Worm (Caenorhabditis elegans) whole organism, L4 larva: ENCODE data around the gene W02B3.7.

Experiments used
- D1046.2 ChIP-seq: fragments of 200-800 bp; sonication (Bioruptor generic); IDR thresholded peaks from 2 replicates; pipeline ENCODE4 v1.3.6; 2022; ENCODE audit warnings: missing genetic modification characterization, missing compliant biosample characterization
- F44E2.7 ChIP-seq: fragments of 200-800 bp; sonication (Bioruptor generic); IDR thresholded peaks from 2 replicates; pipeline ENCODE4 v2.1.2; 2022; ENCODE audit warnings: missing genetic modification characterization, missing compliant biosample characterization
- F49E8.2 ChIP-seq: sonication (generic microtip); optimal IDR thresholded peaks from 2 replicates; lab custom pipeline; 2016; ENCODE audit warnings: missing compliant biosample characterization, mild to moderate bottlenecking, missing genetic modification characterization, borderline replicate concordance
- R02D3.7 ChIP-seq: fragments of 150-350 bp; sonication (generic microtip); optimal IDR thresholded peaks from 3 replicates; lab custom pipeline; 2014; ENCODE audit warnings: missing biosample characterization, missing genetic modification characterization
- Y5F2A.4 ChIP-seq: fragments of 200-800 bp; sonication (Bioruptor generic); optimal IDR thresholded peaks from 2 replicates; lab custom pipeline; 2018; ENCODE audit warnings: mild to moderate bottlenecking, missing genetic modification characterization, missing compliant biosample characterization
- ama-1 ChIP-seq: fragments of 150-350 bp; optimal IDR thresholded peaks from 2 replicates; lab custom pipeline; 2014; ENCODE audit warnings: inconsistent platforms, mixed read lengths
- ceh-20 ChIP-seq: fragments of 200-800 bp; sonication (Bioruptor generic); IDR thresholded peaks from 2 replicates; pipeline ENCODE4 v1.3.6; 2022; ENCODE audit warnings: missing genetic modification reagents, missing genetic modification characterization, missing compliant biosample characterization
- ceh-28 ChIP-seq: fragments of 150-350 bp; optimal IDR thresholded peaks from 2 replicates; lab custom pipeline; 2014; ENCODE audit warnings: missing biosample characterization, missing genetic modification reagents, missing genetic modification characterization
- ceh-32 ChIP-seq: sonication (generic microtip); optimal IDR thresholded peaks from 2 replicates; lab custom pipeline; 2016; ENCODE audit warnings: mild to moderate bottlenecking, missing genetic modification characterization, missing compliant biosample characterization; ENCODE audit not compliant: poor library complexity
- daf-16 ChIP-seq, 3 experiments: sonication (generic microtip); optimal IDR thresholded peaks; 2 replicates each; lab custom pipeline; 2016 to 2017; ENCODE audit warnings: missing genetic modification characterization in 3 of 3, missing genetic modification reagents in 3 of 3, mild to moderate bottlenecking in 2 of 3, missing compliant biosample characterization in 2 of 3, missing biosample characterization in 1 of 3, moderate library complexity in 1 of 3
- dmd-6 ChIP-seq: fragments of 200-800 bp; sonication (Bioruptor generic); IDR thresholded peaks from 2 replicates; pipeline ENCODE4 v1.3.6; 2022; ENCODE audit warnings: missing genetic modification reagents, missing genetic modification characterization, missing compliant biosample characterization
- dve-1 ChIP-seq: sonication (generic microtip); optimal IDR thresholded peaks from 2 replicates; lab custom pipeline; 2017; ENCODE audit warnings: antibody characterized with exemption, mild to moderate bottlenecking, missing genetic modification characterization, missing compliant biosample characterization; ENCODE audit not compliant: insufficient read depth
- egl-43 ChIP-seq: fragments of 200-800 bp; sonication (Bioruptor generic); IDR thresholded peaks from 2 replicates; pipeline ENCODE4 v1.3.6; 2022; ENCODE audit warnings: missing genetic modification reagents, missing genetic modification characterization, missing compliant biosample characterization
- hif-1 ChIP-seq, 2 experiments: sonication (generic microtip); optimal IDR thresholded peaks; 2 replicates each; lab custom pipeline; 2016 to 2017; ENCODE audit warnings: missing compliant biosample characterization in 2 of 2, missing genetic modification characterization in 2 of 2, missing genetic modification reagents in 2 of 2, missing genotype in 2 of 2, mild to moderate bottlenecking in 1 of 2
- hlh-11 ChIP-seq: fragments of 200-800 bp; sonication (Bioruptor generic); optimal IDR thresholded peaks from 2 replicates; lab custom pipeline; 2018; ENCODE audit warnings: mild to moderate bottlenecking, missing genetic modification characterization, missing compliant biosample characterization
- hlh-30 ChIP-seq: sonication (generic microtip); optimal IDR thresholded peaks from 2 replicates; lab custom pipeline; 2017; ENCODE audit warnings: antibody characterized with exemption, mild to moderate bottlenecking, missing genetic modification characterization, missing compliant biosample characterization; ENCODE audit not compliant: insufficient read depth
- lin-15B ChIP-seq: fragments of 150-350 bp; sonication (generic microtip); optimal IDR thresholded peaks from 3 replicates; lab custom pipeline; 2014; ENCODE audit warnings: missing biosample characterization, missing genetic modification characterization
- lsy-2 ChIP-seq, 2 experiments: fragments of 150-350 bp in 1 of 2; sonication (generic microtip) in 1 of 2; optimal IDR thresholded peaks; 2 replicates each; lab custom pipeline; 2014 to 2017; ENCODE audit warnings: missing biosample characterization in 2 of 2, missing genetic modification characterization in 2 of 2
- madf-9 ChIP-seq: fragments of 200-800 bp; sonication (Bioruptor generic); conservative IDR thresholded peaks from 2 replicates; pipeline ENCODE4 v1.3.6; 2022; ENCODE audit warnings: missing genetic modification reagents, missing genetic modification characterization, missing compliant biosample characterization
- mdl-1 ChIP-seq, 2 experiments: fragments of 150-350 bp in 1 of 2; sonication (generic microtip) in 1 of 2; optimal IDR thresholded peaks; 2 replicates each; lab custom pipeline; 2014 to 2017; ENCODE audit warnings: missing biosample characterization in 2 of 2, missing genetic modification characterization in 2 of 2
- mdt-29 ChIP-seq: fragments of 200-800 bp; sonication (Bioruptor generic); IDR thresholded peaks from 2 replicates; pipeline ENCODE4 v1.3.6; 2022; ENCODE audit warnings: missing genetic modification reagents, missing genetic modification characterization, missing compliant biosample characterization
- mep-1 ChIP-seq: fragments of 150-350 bp; sonication (generic microtip); optimal IDR thresholded peaks from 3 replicates; lab custom pipeline; 2014; ENCODE audit warnings: missing biosample characterization, missing genetic modification characterization
- mes-2 ChIP-seq: sonication (generic microtip); optimal IDR thresholded peaks from 2 replicates; lab custom pipeline; 2016; ENCODE audit warnings: missing genotype, mild to moderate bottlenecking, missing genetic modification characterization, missing compliant biosample characterization; ENCODE audit not compliant: poor library complexity, severe bottlenecking
- mxl-2 ChIP-seq: fragments of 200-800 bp; sonication (Bioruptor generic); conservative IDR thresholded peaks from 2 replicates; pipeline ENCODE4 v1.3.6; 2022; ENCODE audit warnings: missing genetic modification reagents, missing genetic modification characterization, missing compliant biosample characterization
- mxl-3 ChIP-seq: fragments of 200-800 bp; sonication (Bioruptor generic); optimal IDR thresholded peaks from 2 replicates; lab custom pipeline; 2018; ENCODE audit warnings: mild to moderate bottlenecking, missing genetic modification characterization, missing compliant biosample characterization
- nhr-28 ChIP-seq: fragments of 150-350 bp; optimal IDR thresholded peaks from 2 replicates; lab custom pipeline; 2014; ENCODE audit warnings: missing biosample characterization, missing genetic modification characterization
- nhr-42 ChIP-seq: fragments of 200-800 bp; sonication (Bioruptor generic); IDR thresholded peaks from 2 replicates; pipeline ENCODE4 v1.3.6; 2022; ENCODE audit warnings: missing genetic modification characterization, missing compliant biosample characterization
- nhr-48 ChIP-seq: sonication (generic microtip); optimal IDR thresholded peaks from 2 replicates; lab custom pipeline; 2016; ENCODE audit warnings: mild to moderate bottlenecking, missing genetic modification characterization, missing compliant biosample characterization
- nhr-6 ChIP-seq: fragments of 150-350 bp; optimal IDR thresholded peaks from 2 replicates; lab custom pipeline; 2014; ENCODE audit warnings: missing biosample characterization, missing genetic modification characterization
- nhr-76 ChIP-seq: fragments of 150-350 bp; optimal IDR thresholded peaks from 2 replicates; lab custom pipeline; 2014; ENCODE audit warnings: missing biosample characterization, missing genetic modification characterization
- nhr-77 ChIP-seq: fragments of 150-350 bp; optimal IDR thresholded peaks from 2 replicates; lab custom pipeline; 2014; ENCODE audit warnings: missing biosample characterization, missing genetic modification characterization
- pha-4 ChIP-seq, 2 experiments: fragments of 150-350 bp in 1 of 2; fragments of 200-800 bp in 1 of 2; sonication (Bioruptor generic) in 1 of 2; IDR thresholded peaks in 1 of 2; optimal IDR thresholded peaks in 1 of 2; 2 replicates each; pipeline versions ENCODE4 v1.3.6 to Lab custom; 2014 to 2022; ENCODE audit warnings: missing genetic modification characterization in 2 of 2, missing genetic modification reagents in 2 of 2, missing biosample characterization in 1 of 2, missing compliant biosample characterization in 1 of 2
- php-3 ChIP-seq: fragments of 200-800 bp; sonication (Bioruptor generic); IDR thresholded peaks from 2 replicates; pipeline ENCODE4 v1.3.6; 2022; ENCODE audit warnings: missing genetic modification reagents, missing genetic modification characterization, missing compliant biosample characterization
- pqm-1 ChIP-seq: sonication (generic microtip); optimal IDR thresholded peaks from 2 replicates; lab custom pipeline; 2017; ENCODE audit warnings: missing biosample characterization, missing genetic modification characterization
- rbr-2 ChIP-seq: sonication (generic microtip); optimal IDR thresholded peaks from 2 replicates; lab custom pipeline; 2016; ENCODE audit warnings: missing genotype, missing genetic modification characterization, missing compliant biosample characterization
- skn-1 ChIP-seq: fragments of 150-350 bp; optimal IDR thresholded peaks from 2 replicates; lab custom pipeline; 2014; ENCODE audit warnings: missing biosample characterization, missing genetic modification characterization
- snpc-1.2 ChIP-seq: fragments of 200-800 bp; sonication (Bioruptor generic); IDR thresholded peaks from 2 replicates; pipeline ENCODE4 v1.3.6; 2022; ENCODE audit warnings: missing genetic modification reagents, missing genetic modification characterization, missing compliant biosample characterization
- snpc-4 ChIP-seq: fragments of 150-350 bp; optimal IDR thresholded peaks from 2 replicates; lab custom pipeline; 2014; ENCODE audit warnings: missing biosample characterization, missing genetic modification characterization
- unc-130 ChIP-seq: sonication (generic microtip); optimal IDR thresholded peaks from 2 replicates; lab custom pipeline; 2016; ENCODE audit warnings: missing genetic modification reagents, missing genetic modification characterization, missing compliant biosample characterization
- ztf-11 ChIP-seq: fragments of 150-350 bp; optimal IDR thresholded peaks from 2 replicates; lab custom pipeline; 2014; ENCODE audit warnings: missing biosample characterization, missing genetic modification characterization
- ztf-7 ChIP-seq: fragments of 150-350 bp; optimal IDR thresholded peaks from 2 replicates; lab custom pipeline; 2014; ENCODE audit warnings: missing biosample characterization, missing genetic modification characterization

W02B3.7 gene

ce11 chrIII:654365-654764 lies 37.5 kb downstream of the W02B3.7 start:
- TF ChIP-seq mdl-1 (tag; optimal IDR thresholded peaks at IDR 0.05; lab: Kevin White, UChicago) (peak in 1 of 2 experiments; percentile 21), madf-9 (GFP tag; lab: Robert Waterston, UW) (0 out of 2 replicates have a peak, but pooled peaks have one; percentile 46), mxl-3 (GFP tag; lab: Kevin White, UChicago) (peak; percentile 42), nhr-48 (tag; lab: Kevin White, UChicago) (no peak), mdt-29 (GFP tag; lab: Robert Waterston, UW) (no peak), hif-1 (tag; optimal IDR thresholded peaks at IDR 0.05; lab: Kevin White, UChicago) (no peak), ztf-7 (tag; lab: Kevin White, UChicago) (no peak), nhr-76 (tag; lab: Kevin White, UChicago) (no peak), nhr-6 (no peak), egl-43 (GFP tag; lab: Robert Waterston, UW) (no peak), hlh-30 (tag; lab: Kevin White, UChicago) (peak; percentile 76)

ce11 chrIII:651587-651986 lies 40.2 kb downstream of the W02B3.7 start:
- no peak for TF ChIP-seq ztf-11
- TF ChIP-seq F44E2.7 (GFP tag; lab: Robert Waterston, UW) = no peak
- TF ChIP-seq R02D3.7 (tag; lab: Kevin White, UChicago) = no peak
- no peak for TF ChIP-seq lin-15B (tag; lab: Kevin White, UChicago)
- peak; percentile 6 for TF ChIP-seq ceh-28 (tag; lab: Kevin White, UChicago)
- no peak for TF ChIP-seq pha-4 (GFP tag; IDR thresholded peaks at IDR 0.05; lab: Robert Waterston, UW)
- peak; percentile 31 for TF ChIP-seq pha-4 (tag; optimal IDR thresholded peaks at IDR 0.05; lab: Kevin White, UChicago)
- TF ChIP-seq nhr-77 (tag; lab: Kevin White, UChicago) = peak; percentile 18
- TF ChIP-seq nhr-42 = no peak
- no peak for TF ChIP-seq D1046.2 (GFP tag; lab: Robert Waterston, UW)
- no peak for TF ChIP-seq mxl-3 (GFP tag; lab: Kevin White, UChicago)
- peak; percentile 49 for TF ChIP-seq dve-1 (tag; lab: Kevin White, UChicago)
- TF ChIP-seq daf-16 (GFP tag; optimal IDR thresholded peaks at IDR 0.05; lab: Kevin White, UChicago) = no peak
- TF ChIP-seq daf-16 (tag; optimal IDR thresholded peaks at IDR 0.05; lab: Kevin White, UChicago) = peak; percentile 91
- TF ChIP-seq hlh-30 (tag; lab: Kevin White, UChicago) = peak; percentile 45
- TF ChIP-seq hif-1 (tag; optimal IDR thresholded peaks at IDR 0.05; lab: Kevin White, UChicago) = no peak
- TF ChIP-seq snpc-4 = no peak
- peak; percentile 36 for TF ChIP-seq mes-2 (tag; lab: Kevin White, UChicago)
- no peak for TF ChIP-seq rbr-2 (tag; lab: Kevin White, UChicago)
- no peak for TF ChIP-seq ceh-20
- TF ChIP-seq nhr-6 = peak; percentile 14
- peak; percentile 88 for TF ChIP-seq pqm-1 (tag; lab: Kevin White, UChicago)
- TF ChIP-seq mdt-29 (GFP tag; lab: Robert Waterston, UW) = no peak
- peak; percentile 78 for TF ChIP-seq nhr-28 (tag; lab: Kevin White, UChicago)
- TF ChIP-seq mdl-1 (tag; optimal IDR thresholded peaks at IDR 0.05; lab: Kevin White, UChicago) = peak in 1 of 2 experiments; percentile 14
- no peak for TF ChIP-seq unc-130
- no peak for TF ChIP-seq snpc-1.2 (GFP tag; lab: Robert Waterston, UW)
- no peak for TF ChIP-seq mxl-2 (GFP tag; lab: Robert Waterston, UW)
- no peak for TF ChIP-seq ama-1 (lab: Kevin White, UChicago)
- TF ChIP-seq dmd-6 (GFP tag; lab: Robert Waterston, UW) = peak; percentile 45
- TF ChIP-seq Y5F2A.4 (GFP tag; lab: Kevin White, UChicago) = no peak
- no peak for TF ChIP-seq F49E8.2 (tag; lab: Kevin White, UChicago)
- peak in 1 of 2 experiments; percentile 6 for TF ChIP-seq lsy-2 (tag; optimal IDR thresholded peaks at IDR 0.05; lab: Kevin White, UChicago)
- TF ChIP-seq php-3 = 0 out of 2 replicates have a peak, but pooled peaks have one; percentile 14
- no peak for TF ChIP-seq mep-1
- TF ChIP-seq ceh-32 = no peak
- no peak for TF ChIP-seq skn-1
- peak; percentile 58 for TF ChIP-seq hlh-11 (tag; lab: Kevin White, UChicago)
